Worm (Caenorhabditis elegans) whole organism, L1 larva: Measurements from ENCODE around the gene ZK550.6.
A peak's percentile ranks its signal among the peaks of the same experiment; 100 is the strongest.

ENCODE experiments used
- F16B12.6 ChIP-seq: fragments of 150-350 bp; optimal IDR thresholded peaks from 2 replicates; lab custom pipeline; 2014; ENCODE audit warnings: missing biosample characterization, missing genetic modification characterization
- Y116A8C.19 ChIP-seq: sonication (generic microtip); optimal IDR thresholded peaks from 2 replicates; lab custom pipeline; 2016; ENCODE audit warnings: missing compliant biosample characterization, missing genetic modification characterization, borderline replicate concordance
- alr-1 ChIP-seq: fragments of 200-800 bp; sonication (Bioruptor generic); optimal IDR thresholded peaks from 2 replicates; lab custom pipeline; 2018; ENCODE audit warnings: borderline replicate concordance, mild to moderate bottlenecking, missing genetic modification characterization, missing compliant biosample characterization
- aly-2 ChIP-seq: fragments of 150-350 bp; optimal IDR thresholded peaks from 2 replicates; lab custom pipeline; 2014; ENCODE audit warnings: missing biosample characterization, missing genetic modification characterization
- ama-1 ChIP-seq: fragments of 150-350 bp; optimal IDR thresholded peaks from 2 replicates; lab custom pipeline; 2014
- blmp-1 ChIP-seq: fragments of 150-350 bp; optimal IDR thresholded peaks from 2 replicates; lab custom pipeline; 2014; ENCODE audit warnings: missing biosample characterization, missing genetic modification characterization
- ceh-63 ChIP-seq: fragments of 200-800 bp; sonication (Bioruptor generic); optimal IDR thresholded peaks from 2 replicates; lab custom pipeline; 2018; ENCODE audit warnings: mild to moderate bottlenecking, missing genetic modification characterization, missing compliant biosample characterization
- ceh-8 ChIP-seq: fragments of 200-800 bp; sonication (Bioruptor generic); optimal IDR thresholded peaks from 2 replicates; lab custom pipeline; 2018; ENCODE audit warnings: mild to moderate bottlenecking, missing genetic modification characterization, moderate library complexity, missing compliant biosample characterization
- ceh-82 ChIP-seq, 3 experiments: fragments of 150-350 bp in 1 of 3; sonication (generic microtip) in 2 of 3; optimal IDR thresholded peaks; 2 replicates each; lab custom pipeline; 2014 to 2017; ENCODE audit warnings: missing biosample characterization in 3 of 3, missing genetic modification characterization in 3 of 3
- ceh-90 ChIP-seq: sonication (generic microtip); optimal IDR thresholded peaks from 2 replicates; lab custom pipeline; 2016; ENCODE audit warnings: missing genetic modification characterization, missing compliant biosample characterization
- ces-1 ChIP-seq: fragments of 150-350 bp; optimal IDR thresholded peaks from 2 replicates; lab custom pipeline; 2014; ENCODE audit warnings: missing biosample characterization, missing genetic modification reagents, missing genetic modification characterization
- dpl-1 ChIP-seq, 3 experiments: fragments of 150-350 bp in 2 of 3; sonication (generic microtip) in 1 of 3; optimal IDR thresholded peaks; 2 replicates each; lab custom pipeline; 2014 to 2017; ENCODE audit warnings: missing biosample characterization in 3 of 3, missing genetic modification characterization in 3 of 3, missing genetic modification reagents in 3 of 3
- dsc-1 ChIP-seq: sonication (generic microtip); optimal IDR thresholded peaks from 2 replicates; lab custom pipeline; 2016; ENCODE audit warnings: mild to moderate bottlenecking, missing genetic modification characterization, missing compliant biosample characterization
- efl-1 ChIP-seq, 4 experiments: fragments of 150-350 bp; optimal IDR thresholded peaks in 3 of 4; peaks in 1 of 4; 1 replicate in 1 of 4; 2 replicates in 3 of 4; lab custom pipeline; 2014; ENCODE audit warnings: missing biosample characterization in 2 of 4, missing genetic modification characterization in 2 of 4, missing genetic modification reagents in 2 of 4
- efl-3 ChIP-seq: fragments of 200-800 bp; sonication (Bioruptor generic); optimal IDR thresholded peaks from 2 replicates; lab custom pipeline; 2018; ENCODE audit warnings: mild to moderate bottlenecking, missing genetic modification characterization, missing compliant biosample characterization
- egl-27 ChIP-seq, 2 experiments: fragments of 150-350 bp in 1 of 2; sonication (generic microtip); optimal IDR thresholded peaks; 3 replicates each; lab custom pipeline; 2017 to 2018; ENCODE audit warnings: missing biosample characterization in 2 of 2, missing genetic modification characterization in 2 of 2, missing genetic modification reagents in 2 of 2
- elt-3 ChIP-seq, 6 experiments: fragments of 150-350 bp in 1 of 6; sonication (generic microtip); optimal IDR thresholded peaks; 2 replicates each; lab custom pipeline; 2017 to 2018; ENCODE audit warnings: missing biosample characterization in 6 of 6, missing genetic modification characterization in 6 of 6, inconsistent platforms in 1 of 6
- ets-5 ChIP-seq: fragments of 200-800 bp; sonication (Bioruptor generic); IDR thresholded peaks from 2 replicates; pipeline ENCODE4 v1.3.6; 2022; ENCODE audit warnings: missing genetic modification characterization, missing compliant biosample characterization
- fkh-10 ChIP-seq: sonication (generic microtip); optimal IDR thresholded peaks from 2 replicates; lab custom pipeline; 2017; ENCODE audit warnings: missing biosample characterization, missing genetic modification reagents, missing genetic modification characterization
- fos-1 ChIP-seq: fragments of 150-350 bp; optimal IDR thresholded peaks from 2 replicates; lab custom pipeline; 2014; ENCODE audit warnings: missing biosample characterization, missing genetic modification characterization
- hlh-17 ChIP-seq: fragments of 200-800 bp; sonication (Bioruptor generic); optimal IDR thresholded peaks from 2 replicates; lab custom pipeline; 2018; ENCODE audit warnings: missing genetic modification characterization, mild to moderate bottlenecking, missing compliant biosample characterization, moderate library complexity, borderline replicate concordance
- irx-1 ChIP-seq: sonication (generic microtip); optimal IDR thresholded peaks from 2 replicates; lab custom pipeline; 2016; ENCODE audit warnings: missing genetic modification characterization, missing compliant biosample characterization
- isw-1 ChIP-seq: fragments of 200-800 bp; sonication (Bioruptor generic); IDR thresholded peaks from 2 replicates; pipeline ENCODE4 v1.3.6; 2022; ENCODE audit warnings: missing genetic modification characterization, missing compliant biosample characterization
- lin-15B ChIP-seq: fragments of 150-350 bp; sonication (generic microtip); optimal IDR thresholded peaks from 3 replicates; lab custom pipeline; 2014; ENCODE audit warnings: missing biosample characterization, missing genetic modification characterization
- lin-35 ChIP-seq, 2 experiments: fragments of 150-350 bp; optimal IDR thresholded peaks; 2 replicates each; lab custom pipeline; 2014; ENCODE audit warnings: missing biosample characterization in 2 of 2, missing genetic modification characterization in 2 of 2, missing genetic modification reagents in 2 of 2
- lin-39 ChIP-seq: fragments of 150-350 bp; optimal IDR thresholded peaks from 2 replicates; lab custom pipeline; 2014; ENCODE audit warnings: missing biosample characterization, missing genetic modification reagents, missing genetic modification characterization
- lir-3 ChIP-seq: sonication (generic microtip); optimal IDR thresholded peaks from 2 replicates; lab custom pipeline; 2016; ENCODE audit warnings: mild to moderate bottlenecking, missing genetic modification characterization, moderate library complexity, missing compliant biosample characterization; ENCODE audit not compliant: poor library complexity
- lsy-2 ChIP-seq, 2 experiments: fragments of 150-350 bp; optimal IDR thresholded peaks; 2 replicates each; lab custom pipeline; 2014; ENCODE audit warnings: missing biosample characterization in 2 of 2, missing genetic modification characterization in 2 of 2
- mdl-1 ChIP-seq, 2 experiments: fragments of 150-350 bp; optimal IDR thresholded peaks; 2 replicates each; lab custom pipeline; 2014 to 2017; ENCODE audit warnings: missing biosample characterization in 2 of 2, missing genetic modification characterization in 2 of 2, inconsistent platforms in 1 of 2
- mep-1 ChIP-seq: fragments of 150-350 bp; optimal IDR thresholded peaks from 2 replicates; lab custom pipeline; 2014; ENCODE audit warnings: missing biosample characterization, missing genetic modification characterization
- nhr-11 ChIP-seq: fragments of 150-350 bp; optimal IDR thresholded peaks from 2 replicates; lab custom pipeline; 2014; ENCODE audit warnings: missing biosample characterization, missing genetic modification characterization
- nhr-19 ChIP-seq: fragments of 200-800 bp; sonication (Bioruptor generic); conservative IDR thresholded peaks from 2 replicates; pipeline ENCODE4 v1.3.6; 2022; ENCODE audit warnings: missing genetic modification characterization, missing compliant biosample characterization
- nhr-20 ChIP-seq: sonication (generic microtip); optimal IDR thresholded peaks from 2 replicates; lab custom pipeline; 2016; ENCODE audit warnings: mild to moderate bottlenecking, missing genetic modification characterization, missing compliant biosample characterization
- nhr-47 ChIP-seq: sonication (generic microtip); optimal IDR thresholded peaks from 2 replicates; lab custom pipeline; 2016; ENCODE audit warnings: mild to moderate bottlenecking, missing genetic modification characterization, moderate library complexity, missing compliant biosample characterization
- nhr-76 ChIP-seq: sonication (generic microtip); optimal IDR thresholded peaks from 2 replicates; lab custom pipeline; 2017; ENCODE audit warnings: missing biosample characterization, missing genetic modification characterization
- nhr-85 ChIP-seq: sonication (generic microtip); peaks from one replicate; lab custom pipeline; 2016; ENCODE audit warnings: missing genetic modification characterization, inconsistent platforms, missing compliant biosample characterization
- nhr-90 ChIP-seq: sonication (generic microtip); optimal IDR thresholded peaks from 2 replicates; lab custom pipeline; 2016; ENCODE audit warnings: mild to moderate bottlenecking, missing genetic modification characterization, missing compliant biosample characterization; ENCODE audit not compliant: poor library complexity
- pqm-1 ChIP-seq: sonication (generic microtip); optimal IDR thresholded peaks from 3 replicates; lab custom pipeline; 2017; ENCODE audit warnings: missing biosample characterization, missing genetic modification characterization
- skn-1 ChIP-seq: fragments of 150-350 bp; optimal IDR thresholded peaks from 2 replicates; lab custom pipeline; 2014; ENCODE audit warnings: missing biosample characterization, missing genetic modification characterization
- sox-4 ChIP-seq: sonication (generic microtip); optimal IDR thresholded peaks from 2 replicates; lab custom pipeline; 2016; ENCODE audit warnings: missing genetic modification characterization, missing compliant biosample characterization
- sptf-1 ChIP-seq: fragments of 150-350 bp; optimal IDR thresholded peaks from 2 replicates; lab custom pipeline; 2014; ENCODE audit warnings: missing biosample characterization, missing genetic modification characterization
- sup-37 ChIP-seq: fragments of 200-800 bp; sonication (Bioruptor generic); optimal IDR thresholded peaks from 2 replicates; lab custom pipeline; 2018; ENCODE audit warnings: mild to moderate bottlenecking, missing genetic modification characterization, missing compliant biosample characterization
- swsn-7 ChIP-seq: sonication (generic microtip); optimal IDR thresholded peaks from 2 replicates; lab custom pipeline; 2016; ENCODE audit warnings: missing genetic modification characterization, missing compliant biosample characterization
- tbx-2 ChIP-seq: sonication (generic microtip); optimal IDR thresholded peaks from 2 replicates; lab custom pipeline; 2016; ENCODE audit warnings: missing genetic modification characterization, missing compliant biosample characterization
- tlp-1 ChIP-seq: fragments of 150-350 bp; optimal IDR thresholded peaks from 2 replicates; lab custom pipeline; 2014; ENCODE audit warnings: missing biosample characterization, missing genetic modification characterization
- unc-30 ChIP-seq: sonication (generic microtip); optimal IDR thresholded peaks from 2 replicates; lab custom pipeline; 2017; ENCODE audit warnings: missing biosample characterization, missing genetic modification characterization
- unc-86 ChIP-seq: sonication (generic microtip); optimal IDR thresholded peaks from 2 replicates; lab custom pipeline; 2016; ENCODE audit warnings: missing genetic modification characterization, missing compliant biosample characterization
- unc-98 ChIP-seq: fragments of 200-800 bp; sonication (Bioruptor generic); IDR thresholded peaks from 2 replicates; pipeline ENCODE4 v1.3.6; 2022; ENCODE audit warnings: missing genetic modification characterization, missing compliant biosample characterization
- xbp-1 ChIP-seq: sonication (generic microtip); optimal IDR thresholded peaks from 2 replicates; lab custom pipeline; 2016; ENCODE audit warnings: missing genetic modification characterization, missing compliant biosample characterization
- zag-1 ChIP-seq: fragments of 150-350 bp; optimal IDR thresholded peaks from 2 replicates; lab custom pipeline; 2014; ENCODE audit warnings: missing biosample characterization, missing genetic modification characterization
- zip-4 ChIP-seq: fragments of 200-800 bp; sonication (Bioruptor generic); optimal IDR thresholded peaks from 2 replicates; lab custom pipeline; 2018; ENCODE audit warnings: mild to moderate bottlenecking, missing genetic modification characterization, moderate library complexity, missing compliant biosample characterization
- ztf-4 ChIP-seq: fragments of 150-350 bp; optimal IDR thresholded peaks from 2 replicates; lab custom pipeline; 2014; ENCODE audit warnings: missing biosample characterization, missing genetic modification characterization

Gene ZK550.6

DNA sequence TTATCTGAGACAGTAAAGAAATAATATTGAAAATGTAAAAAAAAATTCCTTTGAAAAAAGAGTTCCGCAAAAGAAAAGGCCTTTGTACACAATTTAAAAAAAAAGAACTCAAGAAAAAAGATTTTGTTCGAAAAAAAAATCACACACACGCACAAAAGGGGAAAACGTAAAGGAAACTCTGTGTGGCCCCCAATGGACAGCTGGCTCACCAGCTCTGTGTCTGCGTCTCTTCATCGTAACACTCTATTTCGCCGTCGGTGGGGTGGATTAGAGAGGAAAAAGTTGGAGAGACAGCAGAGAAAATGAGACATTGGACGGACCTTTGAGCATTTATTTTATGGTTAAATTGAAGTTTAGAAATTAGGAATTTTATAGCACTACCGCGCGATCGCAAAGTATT lies 47.2 kb downstream of the ZK550.6 start (continued):
- peak in 1 of 3 experiments; percentile 20 for TF ChIP-seq ceh-82 (tag; optimal IDR thresholded peaks at IDR 0.05; lab: Kevin White, UChicago)
- no peak for TF ChIP-seq efl-3 (GFP tag; lab: Kevin White, UChicago)
- peak; percentile 35 to 39 for TF ChIP-seq efl-1 (optimal IDR thresholded peaks at IDR 0.05; lab: Kevin White, UChicago)
- TF ChIP-seq efl-1 (GFP tag; optimal IDR thresholded peaks at IDR 0.05 in 1 of 2; lab: Kevin White, UChicago) = peak; percentile 31 to 84
- TF ChIP-seq swsn-7 (tag; lab: Kevin White, UChicago) = no peak
- TF ChIP-seq nhr-90 (tag; lab: Kevin White, UChicago) = no peak
- TF ChIP-seq sup-37 (GFP tag; lab: Kevin White, UChicago) = no peak
- no peak for TF ChIP-seq nhr-20 (tag; lab: Kevin White, UChicago)
- no peak for TF ChIP-seq egl-27 (tag; optimal IDR thresholded peaks at IDR 0.05; lab: Kevin White, UChicago)
- TF ChIP-seq mdl-1 (tag; optimal IDR thresholded peaks at IDR 0.05; lab: Kevin White, UChicago) = no peak
- no peak for TF ChIP-seq tlp-1 (tag; lab: Kevin White, UChicago)
- peak in 1 of 2 experiments; percentile 5 for TF ChIP-seq lsy-2 (tag; optimal IDR thresholded peaks at IDR 0.05; lab: Kevin White, UChicago)
- TF ChIP-seq ets-5 (GFP tag; lab: Robert Waterston, UW) = no peak
- no peak for TF ChIP-seq ceh-63 (GFP tag; lab: Kevin White, UChicago)
- no peak for TF ChIP-seq nhr-11 (tag; lab: Kevin White, UChicago)
- TF ChIP-seq ces-1 = no peak
- TF ChIP-seq mep-1 (tag; lab: Kevin White, UChicago) = no peak
- TF ChIP-seq ceh-90 = no peak
- no peak for TF ChIP-seq isw-1 (GFP tag; lab: Robert Waterston, UW)
- TF ChIP-seq irx-1 = no peak
- TF ChIP-seq dsc-1 (tag; lab: Kevin White, UChicago) = no peak
- TF ChIP-seq unc-30 (tag; lab: Kevin White, UChicago) = no peak
- peak in 1 of 2 experiments; percentile 25 for TF ChIP-seq lin-35 (GFP tag; optimal IDR thresholded peaks at IDR 0.05; lab: Kevin White, UChicago)
- no peak for TF ChIP-seq nhr-85
- TF ChIP-seq dpl-1 (GFP tag; optimal IDR thresholded peaks at IDR 0.05; lab: Kevin White, UChicago) = peak in 1 of 3 experiments; percentile 14
- TF ChIP-seq unc-86 (tag; lab: Kevin White, UChicago) = no peak
- no peak for TF ChIP-seq lir-3 (tag; lab: Kevin White, UChicago)
- TF ChIP-seq skn-1 (tag; lab: Kevin White, UChicago) = no peak
- TF ChIP-seq zip-4 = no peak
- TF ChIP-seq aly-2 (tag; lab: Kevin White, UChicago) = no peak
- TF ChIP-seq blmp-1 (tag; lab: Kevin White, UChicago) = no peak
- TF ChIP-seq, all 84 proteins: peak for 8

DNA sequence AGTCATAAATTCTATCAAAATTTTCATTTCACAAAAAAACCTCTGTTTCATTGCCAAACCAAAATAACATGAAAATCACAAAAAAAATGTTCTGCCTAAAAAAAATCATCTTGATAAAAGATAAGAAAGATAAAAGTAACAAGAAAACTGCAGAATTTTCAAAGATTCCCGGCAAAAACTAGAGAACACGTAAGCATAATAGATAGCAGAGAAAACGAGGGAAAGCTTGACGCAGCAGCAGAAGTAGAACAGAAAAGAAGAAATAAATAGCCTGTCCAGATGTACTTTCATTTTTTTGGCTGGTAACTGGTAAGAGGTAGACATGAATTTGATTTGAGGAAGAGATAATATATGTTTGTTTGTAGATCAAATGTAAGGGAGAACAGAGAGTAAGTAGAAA lies 51.5 kb downstream of the ZK550.6 start:
- no peak for TF ChIP-seq nhr-19
- TF ChIP-seq tbx-2 (tag; lab: Kevin White, UChicago) = no peak
- no peak for TF ChIP-seq nhr-11 (tag; lab: Kevin White, UChicago)
- TF ChIP-seq fkh-10 (GFP tag; lab: Kevin White, UChicago) = no peak
- no peak for TF ChIP-seq lin-39
- no peak for TF ChIP-seq egl-27 (tag; optimal IDR thresholded peaks at IDR 0.05; lab: Kevin White, UChicago)
- no peak for TF ChIP-seq zag-1 (tag; lab: Kevin White, UChicago)
- no peak for TF ChIP-seq pqm-1
- no peak for TF ChIP-seq lin-15B (tag; lab: Kevin White, UChicago)
- no peak for TF ChIP-seq mep-1 (tag; lab: Kevin White, UChicago)
- TF ChIP-seq lin-35 (GFP tag; optimal IDR thresholded peaks at IDR 0.05; lab: Kevin White, UChicago) = peak in 1 of 2 experiments; percentile 6
- TF ChIP-seq nhr-76 (tag; lab: Kevin White, UChicago) = no peak
- TF ChIP-seq alr-1 = no peak
- TF ChIP-seq F16B12.6 = no peak
- no peak for TF ChIP-seq sox-4
- no peak for TF ChIP-seq hlh-17 (GFP tag; lab: Kevin White, UChicago)
- TF ChIP-seq xbp-1 = no peak
- TF ChIP-seq sptf-1 (tag; lab: Kevin White, UChicago) = no peak
- TF ChIP-seq fos-1 (tag; lab: Kevin White, UChicago) = no peak
- no peak for TF ChIP-seq ceh-8 (GFP tag; lab: Kevin White, UChicago)
- no peak for TF ChIP-seq nhr-47 (tag; lab: Kevin White, UChicago)
- peak in 1 of 6 experiments; percentile 50 for TF ChIP-seq elt-3 (tag; optimal IDR thresholded peaks at IDR 0.05; lab: Kevin White, UChicago)
- TF ChIP-seq ztf-4 = no peak
- TF ChIP-seq Y116A8C.19 (tag; lab: Kevin White, UChicago) = no peak
- TF ChIP-seq dsc-1 (tag; lab: Kevin White, UChicago) = no peak
- TF ChIP-seq unc-98 (GFP tag; lab: Robert Waterston, UW) = no peak
- TF ChIP-seq aly-2 (tag; lab: Kevin White, UChicago) = no peak
- peak; percentile 78 for TF ChIP-seq blmp-1 (tag; lab: Kevin White, UChicago)
- no peak for TF ChIP-seq ama-1 (lab: Kevin White, UChicago)
